Worm (Caenorhabditis elegans): Measurements from ENCODE around the gene mesp-1.
A peak's percentile ranks its signal among the peaks of the same experiment; 100 is the strongest.

- TF ChIP-seq ceh-90 (tag; optimal IDR thresholded peaks at IDR 0.05) (no peak), C34B4.2 (tag; optimal IDR thresholded peaks at IDR 0.05) (no peak), lin-15B (tag; optimal IDR thresholded peaks at IDR 0.05) (no peak), nhr-237 (tag; optimal IDR thresholded peaks at IDR 0.05) (no peak), unc-130 (tag; optimal IDR thresholded peaks at IDR 0.05) (peak; percentile 37), snpc-4 (tag; optimal IDR thresholded peaks at IDR 0.05) (no peak), aly-2 (tag; optimal IDR thresholded peaks at IDR 0.05) (no peak), nhr-77 (tag; optimal IDR thresholded peaks at IDR 0.05) (no peak), fkh-10 (GFP tag; optimal IDR thresholded peaks at IDR 0.05) (no peak), jun-1 (tag; optimal IDR thresholded peaks at IDR 0.05) (no peak), tbx-2 (tag; optimal IDR thresholded peaks at IDR 0.05) (peak; percentile 57)
These were observed 36.0 kb upstream of the mesp-1 start for ce11 chrIV:8463069-8463468.

Data from whole organism, L1 larva.